Fruit fly (Drosophila melanogaster) whole organism, prepupa: ENCODE data around the gene CG42759.

Experiments
- Blimp-1 ChIP-seq: fragments of 200-800 bp; sonication (Bioruptor generic); optimal IDR thresholded peaks from 3 replicates; lab custom pipeline; 2017; ENCODE audit warnings: missing biosample characterization, missing genetic modification characterization, mild to moderate bottlenecking, moderate library complexity, missing genetic modification reagents
- CG11902 ChIP-seq: fragments of 200-800 bp; sonication (Bioruptor generic); optimal IDR thresholded peaks from 3 replicates; lab custom pipeline; 2016; ENCODE audit warnings: missing biosample characterization, missing genetic modification characterization
- Hr4 ChIP-seq: fragments of 200-800 bp; sonication (Bioruptor generic); optimal IDR thresholded peaks from 3 replicates; lab custom pipeline; 2016; ENCODE audit warnings: missing biosample characterization, missing genetic modification characterization

dm6 chr3R:10121266-10121904, 21.5 kb upstream of the CG42759 start, which contains the start of the genes gammaSnap2 and ATPsynepsilonL:
- no peak for TF ChIP-seq CG11902 (GFP tag; lab: Kevin White, UChicago)
- TF ChIP-seq Blimp-1 (GFP tag; lab: Kevin White, UChicago) = no peak
- TF ChIP-seq Hr4 (GFP tag; lab: Kevin White, UChicago) = no peak
